Fruit fly (Drosophila melanogaster): Measurements from ENCODE around the gene CG13071.

- TF ChIP-seq fd96Ca (GFP tag; IDR thresholded peaks at IDR 0.05), result no peak
- TF ChIP-seq D1 (tag; optimal IDR thresholded peaks at IDR 0.05), result peak; percentile 62
- TF ChIP-seq gl (tag; optimal IDR thresholded peaks at IDR 0.05), result peak; percentile 53
- no peak for TF ChIP-seq rn (GFP tag; IDR thresholded peaks at IDR 0.05)
- no peak for TF ChIP-seq CG32121 (GFP tag; IDR thresholded peaks at IDR 0.05)
- TF ChIP-seq EcR (GFP tag; optimal IDR thresholded peaks at IDR 0.05), result peak; percentile 87
- peak; percentile 67 for TF ChIP-seq CG34367 (tag; optimal IDR thresholded peaks at IDR 0.05)
- no peak for TF ChIP-seq CG10348 (GFP tag; IDR thresholded peaks at IDR 0.05)
- peak; percentile 65 for TF ChIP-seq Pif1A (GFP tag; optimal IDR thresholded peaks at IDR 0.05)
- TF ChIP-seq CG17806 (tag; optimal IDR thresholded peaks at IDR 0.05), result peak; percentile 76
Measured at dm6 chr3L:16286258-16286657, 23.7 kb downstream of the CG13071 start.
